Fruit fly (Drosophila melanogaster): ENCODE results near the gene CG13288.

Gene CG13288

DNA sequence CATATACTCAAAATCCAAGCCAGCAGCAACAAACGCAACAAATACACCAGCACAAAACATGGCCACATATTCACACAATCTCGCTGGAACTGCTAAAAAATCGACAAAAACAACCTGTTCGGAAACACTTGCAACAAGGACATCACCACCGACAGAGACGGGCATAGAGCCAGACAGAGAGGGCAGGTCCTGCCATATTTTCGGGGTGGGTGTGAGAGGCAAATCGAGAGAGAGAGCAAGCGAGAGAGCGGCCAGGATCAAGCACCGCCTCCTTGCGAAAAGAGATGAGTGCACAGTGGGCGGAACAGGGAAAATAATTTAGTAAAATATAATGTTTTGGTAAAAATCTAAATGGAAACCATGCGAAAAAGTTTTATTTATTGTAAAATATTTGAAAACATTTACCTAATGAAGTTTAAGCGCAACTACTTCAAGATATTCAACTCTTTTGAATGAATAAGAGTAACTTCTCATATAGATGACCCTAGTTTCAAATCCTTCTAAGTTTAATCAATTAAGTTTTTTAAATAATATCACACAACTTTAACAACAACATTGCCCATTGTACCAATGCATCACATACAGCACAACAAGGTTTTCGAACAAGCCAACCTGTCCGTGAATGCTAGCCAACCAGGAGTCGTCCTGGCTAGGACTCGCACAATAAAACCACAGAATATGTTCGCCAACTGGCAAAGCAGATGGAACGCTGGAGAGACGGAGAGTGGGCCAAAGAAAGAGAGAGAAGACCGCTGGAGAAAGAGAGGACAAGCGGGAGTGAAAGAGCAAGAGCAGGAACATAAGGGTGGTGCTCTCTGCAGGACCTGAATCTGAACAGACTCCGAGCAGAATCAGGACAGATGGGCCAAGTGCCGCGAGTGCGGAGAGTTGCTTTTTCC is 25.6 kb upstream of the CG13288 start (continued):
- TF ChIP-seq MESR4 (GFP tag; optimal IDR thresholded peaks at IDR 0.05) (no peak), ftz-f1 (GFP tag; optimal IDR thresholded peaks at IDR 0.05) (no peak), nerfin-1 (tag; optimal IDR thresholded peaks at IDR 0.05) (no peak), Trl (optimal IDR thresholded peaks at IDR 0.05) (peak; percentile 36 to 85), Trl (GFP tag; optimal IDR thresholded peaks at IDR 0.05) (no peak), CG6683 (GFP tag; optimal IDR thresholded peaks at IDR 0.05) (no peak), Atf-2 (GFP tag; optimal IDR thresholded peaks at IDR 0.05) (peak; percentile 56), Pdp1 (GFP tag; optimal IDR thresholded peaks at IDR 0.05) (no peak), CG13287 (GFP tag; IDR thresholded peaks at IDR 0.05; ENCODE audit: partially characterized antibody) (no peak)

DNA sequence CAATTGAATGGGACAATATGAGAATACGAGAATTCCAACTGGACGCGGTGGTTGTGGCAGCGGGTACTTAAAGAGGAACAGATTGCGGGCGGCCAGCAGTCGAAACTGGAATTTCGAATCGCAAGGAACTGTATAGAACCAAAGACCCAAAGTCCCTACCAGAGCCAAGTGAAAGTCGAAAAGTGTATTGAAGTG is 25.1 kb upstream of the CG13288 start, which contains the start of gene CG13287:
TSS of gene CG13287 (plus strand) at position 96 of the 195 bp plus-strand sequence.
- TF ChIP-seq nerfin-1 (tag; optimal IDR thresholded peaks at IDR 0.05) (peak; percentile 45), CG1529 (GFP tag; optimal IDR thresholded peaks at IDR 0.05) (no peak)

DNA sequence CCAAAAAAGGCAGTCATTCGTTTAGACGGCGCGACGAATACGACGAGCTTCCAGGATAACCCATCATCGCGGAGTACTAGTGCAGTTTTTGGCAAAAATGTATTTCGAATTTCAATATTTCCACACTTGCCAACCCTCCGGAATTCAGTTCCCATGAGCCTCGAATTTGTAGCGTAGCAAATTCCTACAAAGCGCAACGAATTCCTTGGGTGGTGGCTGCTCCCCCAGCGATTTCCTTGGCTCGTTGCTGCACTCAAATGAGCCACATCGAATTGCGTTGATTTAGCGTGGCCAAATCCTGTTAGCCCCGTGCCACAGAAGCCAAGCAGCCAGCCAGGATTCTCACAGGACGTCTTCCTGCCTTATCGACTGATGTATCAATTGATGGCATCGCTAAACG is 22.4 kb upstream of the CG13288 start:
- peak; percentile 51 for TF ChIP-seq nerfin-1 (tag; optimal IDR thresholded peaks at IDR 0.05)
- no peak for TF ChIP-seq Blimp-1 (GFP tag; optimal IDR thresholded peaks at IDR 0.05)
- TF ChIP-seq gsb-n (tag; optimal IDR thresholded peaks at IDR 0.05), result peak; percentile 94

DNA sequence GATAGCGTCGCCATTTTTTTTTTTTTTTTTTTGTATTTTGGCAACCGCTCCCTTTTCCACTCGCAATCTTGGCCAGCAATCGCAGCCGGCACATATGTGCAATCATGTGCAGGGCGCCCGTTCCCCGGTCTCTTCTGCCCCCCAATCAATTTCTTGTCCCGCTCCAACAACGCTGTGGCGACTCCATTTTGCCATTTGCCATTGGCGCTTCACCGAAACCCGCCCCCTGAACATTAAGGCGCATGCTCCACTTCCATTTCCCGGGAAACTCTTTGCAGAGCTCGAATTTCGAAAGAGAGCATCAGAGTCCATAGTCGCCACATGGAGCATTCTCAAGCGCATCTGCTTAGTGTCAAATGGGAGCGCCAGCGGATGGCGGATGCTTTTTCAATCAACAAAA is 16.1 kb upstream of the CG13288 start:
- TF ChIP-seq Oaz (GFP tag; IDR thresholded peaks at IDR 0.05) (no peak), Nf-YC (tag; optimal IDR thresholded peaks at IDR 0.05) (peak; percentile 90), ewg (GFP tag; optimal IDR thresholded peaks at IDR 0.05) (peak; percentile 55), crol (GFP tag; IDR thresholded peaks at IDR 0.05) (0 out of 2 replicates have a peak, but pooled peaks have one; percentile 14), hbn (GFP tag; IDR thresholded peaks at IDR 0.05; ENCODE audit: partially characterized antibody) (no peak), Nf-YB (GFP tag; optimal IDR thresholded peaks at IDR 0.05) (peak; percentile 92), ash1 (GFP tag; optimal IDR thresholded peaks at IDR 0.05) (no peak), seq (GFP tag; IDR thresholded peaks at IDR 0.05) (peak; percentile 24; the same call in 1 of the 2 replicates), CG12391 (tag; optimal IDR thresholded peaks at IDR 0.05) (no peak)

- TF ChIP-seq CG11456 (GFP tag; IDR thresholded peaks at IDR 0.05) (0 out of 3 replicates have a peak, but pooled peaks have one; percentile 34), mam (GFP tag; optimal IDR thresholded peaks at IDR 0.05) (no peak), zen (tag; optimal IDR thresholded peaks at IDR 0.05) (peak; percentile 1), jumu (GFP tag; optimal IDR thresholded peaks at IDR 0.05) (no peak), nerfin-1 (tag; optimal IDR thresholded peaks at IDR 0.05) (peak; percentile 57), CG3163 (GFP tag; optimal IDR thresholded peaks at IDR 0.05) (no peak), sens (GFP tag) (no peak), CG8388 (GFP tag; optimal IDR thresholded peaks at IDR 0.05) (no peak), CHES-1-like (GFP tag; optimal IDR thresholded peaks at IDR 0.05) (no peak), CG16863 (GFP tag; optimal IDR thresholded peaks at IDR 0.05) (no peak), pros (GFP tag; optimal IDR thresholded peaks at IDR 0.05) (peak; percentile 63)
These were observed 15.4 kb upstream of the CG13288 start for dm6 chr3L:5891812-5892211.
